Fruit fly (Drosophila melanogaster) whole organism, pupa: ENCODE results near the gene Mon1.

ENCODE experiments used
- CG10348 ChIP-seq: fragments of 200-800 bp; sonication (Bioruptor generic); IDR thresholded peaks from 2 replicates; pipeline ENCODE4 v1.3.6; 2022; ENCODE audit warnings: missing biosample characterization, missing genetic modification characterization
- CG12605 ChIP-seq: fragments of 200-800 bp; sonication (Bioruptor generic); IDR thresholded peaks from 2 replicates; pipeline ENCODE4 v1.3.6; 2022; ENCODE audit warnings: missing biosample characterization, missing genetic modification characterization
- CG13204 ChIP-seq: fragments of 200-800 bp; sonication (Bioruptor generic); optimal IDR thresholded peaks from 2 replicates; lab custom pipeline; 2018; ENCODE audit warnings: missing biosample characterization, mild to moderate bottlenecking, missing genetic modification characterization, moderate library complexity
- CG14655 ChIP-seq: fragments of 200-800 bp; sonication (Bioruptor generic); optimal IDR thresholded peaks from 3 replicates; lab custom pipeline; 2017; ENCODE audit warnings: mild to moderate bottlenecking, missing biosample characterization, missing genetic modification reagents, missing genetic modification characterization
- CG15710 ChIP-seq: fragments of 200-800 bp; sonication (Bioruptor generic); optimal IDR thresholded peaks from 2 replicates; lab custom pipeline; 2018; ENCODE audit warnings: missing biosample characterization, mild to moderate bottlenecking, missing genetic modification characterization, moderate library complexity
- CG17806 ChIP-seq: fragments of 200-800 bp; sonication (Bioruptor generic); optimal IDR thresholded peaks from 2 replicates; lab custom pipeline; 2018; ENCODE audit warnings: missing biosample characterization, mild to moderate bottlenecking, missing genetic modification characterization, moderate library complexity
- CG32121 ChIP-seq: fragments of 200-800 bp; sonication (Bioruptor generic); IDR thresholded peaks from 2 replicates; pipeline ENCODE4 v1.3.6; 2022; ENCODE audit warnings: missing biosample characterization, missing genetic modification characterization
- CG34367 ChIP-seq: fragments of 200-800 bp; sonication (Bioruptor generic); optimal IDR thresholded peaks from 2 replicates; lab custom pipeline; 2018; ENCODE audit warnings: missing biosample characterization, mild to moderate bottlenecking, missing genetic modification characterization
- CG4496 ChIP-seq: fragments of 200-800 bp; sonication (Bioruptor generic); IDR thresholded peaks from 3 replicates; pipeline ENCODE4 v1.3.6; 2022; ENCODE audit warnings: missing biosample characterization, missing genetic modification characterization
- CG8159 ChIP-seq: fragments of 200-800 bp; sonication (Bioruptor generic); optimal IDR thresholded peaks from 3 replicates; lab custom pipeline; 2018; ENCODE audit warnings: missing biosample characterization, mild to moderate bottlenecking, missing genetic modification characterization, moderate library complexity
- CG8301 ChIP-seq: fragments of 200-800 bp; sonication (Bioruptor generic); optimal IDR thresholded peaks from 2 replicates; lab custom pipeline; 2018; ENCODE audit warnings: missing biosample characterization, mild to moderate bottlenecking, missing genetic modification characterization
- CG9948 ChIP-seq: fragments of 200-800 bp; sonication (Bioruptor generic); optimal IDR thresholded peaks from 2 replicates; lab custom pipeline; 2018; ENCODE audit warnings: missing biosample characterization, mild to moderate bottlenecking, missing genetic modification characterization, moderate library complexity
- D1 ChIP-seq: fragments of 200-800 bp; sonication (Bioruptor generic); optimal IDR thresholded peaks from 2 replicates; lab custom pipeline; 2018; ENCODE audit warnings: missing biosample characterization, mild to moderate bottlenecking, missing genetic modification characterization, moderate library complexity
- EcR ChIP-seq: fragments of 200-800 bp; sonication (Bioruptor generic); optimal IDR thresholded peaks from 3 replicates; lab custom pipeline; 2019; ENCODE audit warnings: missing biosample characterization, missing genetic modification characterization, mild to moderate bottlenecking, moderate library complexity, missing genetic modification reagents
- Ets98B ChIP-seq: fragments of 200-800 bp; sonication (Bioruptor generic); IDR thresholded peaks from 2 replicates; pipeline ENCODE4 v1.3.6; 2022; ENCODE audit warnings: missing biosample characterization, missing genetic modification characterization
- Pif1A ChIP-seq: fragments of 200-800 bp; sonication (Bioruptor generic); optimal IDR thresholded peaks from 3 replicates; lab custom pipeline; 2016; ENCODE audit warnings: missing biosample characterization, missing genetic modification characterization
- Pif1B ChIP-seq: fragments of 200-800 bp; sonication (Bioruptor generic); optimal IDR thresholded peaks from 3 replicates; lab custom pipeline; 2016; ENCODE audit warnings: missing biosample characterization, missing genetic modification characterization
- Snoo ChIP-seq: fragments of 200-800 bp; sonication (Bioruptor generic); optimal IDR thresholded peaks from 3 replicates; lab custom pipeline; 2017; ENCODE audit warnings: missing biosample characterization, mild to moderate bottlenecking, missing genetic modification characterization, inconsistent platforms
- fd96Ca ChIP-seq: fragments of 200-800 bp; sonication (Bioruptor generic); IDR thresholded peaks from 3 replicates; pipeline ENCODE4 v1.3.6; 2022; ENCODE audit warnings: missing biosample characterization, missing genetic modification characterization
- gl ChIP-seq: fragments of 200-800 bp; sonication (Bioruptor generic); optimal IDR thresholded peaks from 2 replicates; lab custom pipeline; 2018; ENCODE audit warnings: missing biosample characterization, mild to moderate bottlenecking, missing genetic modification characterization
- rn ChIP-seq: fragments of 200-800 bp; sonication (Bioruptor generic); IDR thresholded peaks from 2 replicates; pipeline ENCODE4 v1.3.6; 2022; ENCODE audit warnings: missing biosample characterization, missing genetic modification characterization

Gene Mon1

DNA sequence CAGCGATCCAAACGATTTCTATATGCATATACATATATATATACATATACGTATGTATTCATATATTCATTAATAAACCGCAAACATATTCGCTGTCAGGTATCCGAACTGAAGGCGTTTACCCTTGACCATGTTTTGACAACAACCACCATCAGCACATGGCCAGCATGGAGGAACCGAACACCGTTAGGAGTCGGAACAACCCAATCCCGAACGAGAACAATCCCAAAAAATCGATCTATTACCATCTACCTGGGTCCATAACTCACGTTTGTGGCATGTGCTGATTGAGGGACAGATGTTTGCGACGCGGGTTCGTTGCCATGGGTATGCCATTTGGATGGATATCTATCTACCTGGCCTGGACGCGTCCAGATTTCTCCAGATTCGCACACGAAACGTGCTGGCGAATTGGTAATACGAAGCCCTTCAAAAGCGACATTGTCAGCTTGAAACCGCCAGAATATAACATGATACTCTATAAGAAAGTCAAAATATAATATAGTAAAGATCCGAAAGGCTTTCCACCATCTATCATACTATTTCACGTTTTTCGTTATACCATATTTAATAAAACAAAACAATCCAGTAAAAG is 39.1 kb downstream of the Mon1 start, which contains the start of gene CG15625:
TSS of gene CG15625 (plus strand) at position 545 of the 595 bp plus-strand sequence.
- no peak for TF ChIP-seq CG14655
- TF ChIP-seq Pif1A: no peak
- no peak for TF ChIP-seq CG15710 (tag; lab: Kevin White, UChicago)
- TF ChIP-seq CG8159 (tag; lab: Kevin White, UChicago): no peak
- no peak for TF ChIP-seq CG34367 (tag; lab: Kevin White, UChicago)
- TF ChIP-seq gl (tag; lab: Kevin White, UChicago): no peak
- no peak for TF ChIP-seq CG32121 (GFP tag; lab: Robert Waterston, UW)
- no peak for TF ChIP-seq Snoo
- TF ChIP-seq CG4496 (GFP tag; lab: Robert Waterston, UW): no peak
- TF ChIP-seq Pif1B: no peak
- TF ChIP-seq D1 (tag; lab: Kevin White, UChicago): no peak
- TF ChIP-seq rn (GFP tag; lab: Robert Waterston, UW): no peak
- no peak for TF ChIP-seq EcR (GFP tag; lab: Kevin White, UChicago)
- TF ChIP-seq CG17806 (tag; lab: Kevin White, UChicago): no peak

DNA sequence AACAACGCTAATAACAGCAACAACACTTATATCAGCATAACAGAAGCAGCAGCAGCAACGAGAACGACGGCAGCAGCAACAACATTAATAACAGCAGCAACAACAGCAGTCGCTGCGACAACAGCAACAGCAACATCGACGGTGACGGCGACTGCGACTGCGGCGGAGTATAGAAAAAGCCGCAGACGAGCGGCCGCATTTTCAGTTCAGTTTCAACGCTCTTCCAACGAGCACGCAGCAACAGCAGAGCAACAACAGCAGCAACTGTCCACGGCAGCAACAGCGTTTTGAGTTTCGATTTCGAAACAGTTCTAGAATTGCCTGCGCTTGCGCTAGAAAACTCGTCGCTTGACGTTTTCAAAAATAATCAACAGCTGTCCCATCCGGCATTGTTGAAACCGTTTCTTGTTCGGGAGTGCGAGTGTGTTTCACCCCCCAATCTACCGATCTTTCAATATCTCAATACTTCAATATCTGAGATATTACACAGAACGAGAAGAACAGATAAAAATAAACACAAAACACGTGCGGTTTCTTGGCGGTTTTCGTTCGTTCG is 41.6 kb downstream of the Mon1 start, which contains the start of gene CG3036:
TSS of gene CG3036 (plus strand) at position 199 of the 556 bp plus-strand sequence.
- TF ChIP-seq gl (tag; lab: Kevin White, UChicago) (no peak), CG12605 (no peak), fd96Ca (no peak), Ets98B (GFP tag; lab: Robert Waterston, UW) (peak; percentile 47; the same call in 1 of the 2 replicates), CG17806 (tag; lab: Kevin White, UChicago) (no peak), CG10348 (GFP tag; lab: Robert Waterston, UW) (no peak), Snoo (peak; percentile 41), CG14655 (no peak), D1 (tag; lab: Kevin White, UChicago) (no peak), CG13204 (GFP tag; lab: Kevin White, UChicago) (peak; percentile 89), CG15710 (tag; lab: Kevin White, UChicago) (no peak), CG34367 (tag; lab: Kevin White, UChicago) (no peak), EcR (GFP tag; lab: Kevin White, UChicago) (peak; percentile 41), CG9948 (tag; lab: Kevin White, UChicago) (no peak), CG4496 (GFP tag; lab: Robert Waterston, UW) (0 out of 3 replicates have a peak, but pooled peaks have one; percentile 47), Pif1B (no peak), Pif1A (no peak), CG8301 (tag; lab: Kevin White, UChicago) (no peak), rn (GFP tag; lab: Robert Waterston, UW) (no peak), CG32121 (GFP tag; lab: Robert Waterston, UW) (peak; percentile 27; the same call in 1 of the 2 replicates), CG8159 (tag; lab: Kevin White, UChicago) (no peak)

DNA sequence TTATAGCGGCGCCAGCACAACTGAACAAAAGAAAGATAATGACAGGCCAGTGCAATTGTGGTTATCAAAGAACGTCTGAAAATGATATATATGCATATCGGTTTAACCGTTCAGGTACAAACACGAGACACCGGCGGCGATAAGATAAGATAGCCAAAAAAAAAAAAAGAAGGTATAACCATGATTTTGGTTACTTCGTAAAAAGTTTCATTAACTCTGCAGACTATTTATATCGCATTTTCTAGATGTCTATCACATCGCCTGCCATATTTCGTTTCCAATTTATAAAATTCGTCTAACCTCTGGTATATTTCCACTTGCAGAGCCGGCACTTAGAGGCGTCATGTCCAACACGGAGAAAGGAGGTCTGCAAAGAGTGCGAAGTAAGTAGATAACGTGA is 43.2 kb downstream of the Mon1 start:
- TF ChIP-seq Pif1B: no peak
- no peak for TF ChIP-seq CG14655
- TF ChIP-seq CG17806 (tag; lab: Kevin White, UChicago): no peak

DNA sequence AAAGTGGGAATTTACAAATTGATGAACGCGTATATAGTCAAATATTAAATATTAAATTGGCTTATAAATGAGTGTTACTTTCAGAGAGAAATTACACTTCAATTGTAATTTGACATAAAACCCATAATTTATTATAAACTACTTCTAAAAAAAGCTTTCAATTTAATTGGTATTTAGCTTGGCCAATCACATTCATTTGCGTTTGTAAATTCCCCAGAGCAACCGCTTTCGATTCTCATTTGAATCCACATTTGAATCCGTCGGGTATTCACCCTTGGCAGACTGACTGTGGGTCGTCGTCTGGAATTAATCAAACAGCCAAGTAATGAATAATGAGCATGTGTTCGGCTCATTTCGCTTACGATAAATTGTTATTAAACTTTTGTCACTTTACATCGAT is 45.5 kb downstream of the Mon1 start:
- TF ChIP-seq CG34367 (tag; lab: Kevin White, UChicago) (no peak), CG15710 (tag; lab: Kevin White, UChicago) (no peak), fd96Ca (no peak), gl (tag; lab: Kevin White, UChicago) (no peak), D1 (tag; lab: Kevin White, UChicago) (no peak), Pif1B (no peak)

DNA sequence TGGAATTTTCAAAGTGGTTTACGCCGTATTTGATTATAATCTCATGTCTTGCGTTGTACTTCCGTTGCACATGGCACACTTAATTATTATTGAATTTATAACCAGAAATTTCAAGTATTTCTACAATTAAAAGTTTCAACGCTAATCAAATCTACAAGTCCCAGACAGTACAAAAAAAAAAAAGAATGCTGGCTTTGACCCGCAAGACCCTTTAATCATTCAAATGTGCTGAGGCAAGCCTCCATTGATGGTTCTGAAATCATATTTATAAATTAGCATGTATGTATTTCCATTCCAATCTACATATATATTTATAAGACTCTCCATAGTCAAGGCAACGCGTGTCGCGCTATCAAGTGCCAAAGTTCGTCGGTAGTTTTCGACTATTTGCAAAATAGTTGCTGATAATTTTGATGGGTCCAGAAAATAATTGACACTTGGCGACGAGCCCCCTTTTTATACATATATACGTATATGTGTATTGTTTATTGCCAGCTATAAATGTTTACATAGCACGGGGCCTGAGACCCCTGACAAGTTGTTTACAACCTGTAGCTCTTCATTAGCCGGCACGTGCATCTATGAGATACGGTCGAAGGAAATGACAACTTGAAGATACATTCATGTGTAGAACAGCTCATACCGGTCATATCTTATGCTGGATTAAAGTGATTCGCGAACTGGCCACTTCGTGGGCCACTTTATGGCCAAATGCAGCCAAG is 46.2 kb downstream of the Mon1 start:
- peak; percentile 14 for TF ChIP-seq EcR (GFP tag; lab: Kevin White, UChicago)
- no peak for TF ChIP-seq CG8301 (tag; lab: Kevin White, UChicago)
- TF ChIP-seq Ets98B (GFP tag; lab: Robert Waterston, UW): 0 out of 2 replicates have a peak, but pooled peaks have one; percentile 13

DNA sequence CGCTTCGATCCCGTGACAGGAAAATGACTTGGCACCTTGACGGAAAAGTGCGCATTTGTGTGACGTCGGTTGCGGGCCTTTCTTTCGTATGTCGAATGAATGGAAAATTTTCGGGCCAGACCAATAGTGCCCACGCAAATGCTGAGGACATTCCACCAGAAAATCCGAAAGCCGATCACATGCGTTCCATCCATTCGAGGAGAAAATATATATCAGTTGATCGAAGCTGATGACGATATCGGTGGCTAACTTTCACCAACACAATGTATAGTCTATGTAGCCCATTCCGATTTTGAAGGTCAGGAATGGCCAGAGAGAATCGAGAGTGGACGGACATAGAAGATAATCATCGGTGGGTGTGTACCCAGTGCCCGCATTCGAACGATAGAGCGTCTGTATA is 47.7 kb downstream of the Mon1 start:
- TF ChIP-seq Snoo (no peak), EcR (GFP tag; lab: Kevin White, UChicago) (no peak), CG13204 (GFP tag; lab: Kevin White, UChicago) (no peak), gl (tag; lab: Kevin White, UChicago) (no peak), fd96Ca (no peak), CG8301 (tag; lab: Kevin White, UChicago) (no peak), CG17806 (tag; lab: Kevin White, UChicago) (no peak), CG9948 (tag; lab: Kevin White, UChicago) (no peak), CG8159 (tag; lab: Kevin White, UChicago) (no peak), Pif1B (no peak), CG34367 (tag; lab: Kevin White, UChicago) (no peak), CG14655 (no peak)
